Fruit fly (Drosophila melanogaster) whole organism, embryonic: ENCODE data around the gene dlp.

ENCODE experiments used
- CG10147 ChIP-seq: fragments of 200-800 bp; sonication (Bioruptor generic); optimal IDR thresholded peaks from 2 replicates; lab custom pipeline; 2019; ENCODE audit warnings: missing biosample characterization, mild to moderate bottlenecking, missing genetic modification characterization, moderate library complexity
- CG11504 ChIP-seq: fragments of 200-800 bp; sonication (Bioruptor generic); optimal IDR thresholded peaks from 3 replicates; lab custom pipeline; 2019; ENCODE audit warnings: missing biosample characterization, mild to moderate bottlenecking, missing genetic modification characterization, moderate library complexity
- CG12659 ChIP-seq: fragments of 200-800 bp; sonication (Bioruptor generic); optimal IDR thresholded peaks from 3 replicates; lab custom pipeline; 2017; ENCODE audit warnings: mild to moderate bottlenecking, missing biosample characterization, missing genetic modification reagents, missing genetic modification characterization
- CG14710 ChIP-seq: fragments of 200-800 bp; sonication (Bioruptor generic); optimal IDR thresholded peaks from 3 replicates; lab custom pipeline; 2019; ENCODE audit warnings: missing biosample characterization, mild to moderate bottlenecking, missing genetic modification characterization, moderate library complexity
- CG17568 ChIP-seq: fragments of 200-800 bp; sonication (Bioruptor generic); optimal IDR thresholded peaks from 2 replicates; lab custom pipeline; 2018; ENCODE audit warnings: missing biosample characterization, mild to moderate bottlenecking, missing genetic modification characterization, moderate library complexity
- CG17829 ChIP-seq: fragments of 200-800 bp; optimal IDR thresholded peaks from 2 replicates; lab custom pipeline; 2019; ENCODE audit warnings: missing biosample characterization, mild to moderate bottlenecking, missing genetic modification characterization, moderate library complexity
- CG30403 ChIP-seq: fragments of 200-800 bp; sonication (Bioruptor generic); optimal IDR thresholded peaks from 3 replicates; lab custom pipeline; 2016; ENCODE audit warnings: missing biosample characterization, missing genetic modification characterization
- CG30431 ChIP-seq: fragments of 200-800 bp; sonication (Bioruptor generic); optimal IDR thresholded peaks from 2 replicates; lab custom pipeline; 2017; ENCODE audit warnings: missing biosample characterization, missing genetic modification characterization
- CG31441 ChIP-seq: fragments of 200-800 bp; sonication (Bioruptor generic); IDR thresholded peaks from 2 replicates; pipeline ENCODE4 v1.3.6; 2022; ENCODE audit warnings: missing biosample characterization, missing genetic modification characterization
- CG4820 ChIP-seq: fragments of 200-800 bp; sonication (Bioruptor generic); optimal IDR thresholded peaks from 3 replicates; lab custom pipeline; 2016; ENCODE audit warnings: missing biosample characterization, missing genetic modification characterization
- CG5180 ChIP-seq: fragments of 200-800 bp; sonication (Bioruptor generic); optimal IDR thresholded peaks from 3 replicates; lab custom pipeline; 2017; ENCODE audit warnings: missing biosample characterization, missing genetic modification characterization, mild to moderate bottlenecking, moderate library complexity, missing genetic modification reagents
- CG7963 ChIP-seq: fragments of 200-800 bp; sonication (Bioruptor generic); IDR thresholded peaks from 3 replicates; pipeline ENCODE4 v1.3.6; 2022; ENCODE audit warnings: missing biosample characterization, missing genetic modification characterization; ENCODE audit not compliant: partially characterized antibody
- CG9437 ChIP-seq: fragments of 200-800 bp; sonication (Bioruptor generic); optimal IDR thresholded peaks from 2 replicates; lab custom pipeline; 2018; ENCODE audit warnings: missing biosample characterization, mild to moderate bottlenecking, missing genetic modification characterization
- CG9817 ChIP-seq: fragments of 200-800 bp; sonication (Bioruptor generic); optimal IDR thresholded peaks from 2 replicates; lab custom pipeline; 2018; ENCODE audit warnings: missing biosample characterization, mild to moderate bottlenecking, missing genetic modification characterization, moderate library complexity
- Dek ChIP-seq: fragments of 200-800 bp; sonication (Bioruptor generic); optimal IDR thresholded peaks from 3 replicates; lab custom pipeline; 2019; ENCODE audit warnings: missing biosample characterization, mild to moderate bottlenecking, missing genetic modification characterization, moderate library complexity
- HHEX ChIP-seq: fragments of 200-800 bp; sonication (Bioruptor generic); optimal IDR thresholded peaks from 3 replicates; lab custom pipeline; 2017; ENCODE audit warnings: missing biosample characterization, mild to moderate bottlenecking, missing genetic modification characterization, missing genetic modification reagents
- Hmx ChIP-seq: fragments of 200-800 bp; sonication (Bioruptor generic); optimal IDR thresholded peaks from 2 replicates; lab custom pipeline; 2016; ENCODE audit warnings: missing biosample characterization, missing genetic modification characterization
- Hr51 ChIP-seq, 2 experiments: fragments of 200-800 bp; sonication (Bioruptor generic); optimal IDR thresholded peaks; 2 replicates in 1 of 2; 3 replicates in 1 of 2; lab custom pipeline; 2016 to 2018; ENCODE audit warnings: missing biosample characterization in 2 of 2, missing genetic modification characterization in 2 of 2, mild to moderate bottlenecking in 1 of 2, moderate library complexity in 1 of 2
- Lim3 ChIP-seq: fragments of 200-800 bp; sonication (Bioruptor generic); IDR thresholded peaks from 2 replicates; pipeline ENCODE4 v1.3.6; 2022; ENCODE audit warnings: missing biosample characterization, missing genetic modification characterization
- NFAT ChIP-seq: fragments of 200-800 bp; sonication (Bioruptor generic); IDR thresholded peaks from 2 replicates; pipeline ENCODE4 v1.3.6; 2022; ENCODE audit warnings: missing biosample characterization, missing genetic modification characterization
- Sox100B ChIP-seq: fragments of 200-800 bp; sonication (Bioruptor generic); optimal IDR thresholded peaks from 3 replicates; lab custom pipeline; 2018; ENCODE audit warnings: missing biosample characterization, mild to moderate bottlenecking, missing genetic modification characterization
- abd-A ChIP-seq: fragments of 200-800 bp; sonication (Bioruptor generic); optimal IDR thresholded peaks from 3 replicates; lab custom pipeline; 2019; ENCODE audit warnings: missing biosample characterization, mild to moderate bottlenecking, missing genetic modification characterization, moderate library complexity
- ap ChIP-seq: fragments of 200-800 bp; sonication (Bioruptor generic); IDR thresholded peaks from 2 replicates; pipeline ENCODE4 v1.3.6; 2022; ENCODE audit warnings: missing biosample characterization, missing genetic modification characterization
- bbx ChIP-seq: fragments of 200-800 bp; sonication (Bioruptor generic); IDR thresholded peaks from 2 replicates; pipeline ENCODE4 v1.3.6; 2022; ENCODE audit warnings: missing biosample characterization, missing genetic modification characterization; ENCODE audit not compliant: partially characterized antibody
- dpn ChIP-seq, 2 experiments: fragments of 200-800 bp; sonication (Bioruptor generic); optimal IDR thresholded peaks; 3 replicates each; lab custom pipeline; 2016; ENCODE audit warnings: missing biosample characterization in 2 of 2, missing genetic modification characterization in 2 of 2
- fd3F ChIP-seq: fragments of 200-800 bp; sonication (Bioruptor generic); optimal IDR thresholded peaks from 2 replicates; lab custom pipeline; 2018; ENCODE audit warnings: missing biosample characterization, mild to moderate bottlenecking, missing genetic modification characterization, moderate library complexity
- gem ChIP-seq: fragments of 200-800 bp; sonication (Bioruptor generic); optimal IDR thresholded peaks from 2 replicates; lab custom pipeline; 2019; ENCODE audit warnings: missing biosample characterization, mild to moderate bottlenecking, missing genetic modification characterization, moderate library complexity
- h ChIP-seq: fragments of >200 bp; optimal IDR thresholded peaks from 2 replicates; lab custom pipeline; 2017
- ind ChIP-seq: fragments of 200-800 bp; sonication (Bioruptor generic); optimal IDR thresholded peaks from 3 replicates; lab custom pipeline; 2016; ENCODE audit warnings: missing biosample characterization, missing genetic modification characterization
- inv ChIP-seq: fragments of 200-800 bp; sonication (Bioruptor generic); IDR thresholded peaks from 2 replicates; pipeline ENCODE4 v1.3.6; 2022; ENCODE audit warnings: missing biosample characterization, missing genetic modification characterization; ENCODE audit not compliant: partially characterized antibody
- lbe ChIP-seq: fragments of 200-800 bp; sonication (Bioruptor generic); optimal IDR thresholded peaks from 2 replicates; lab custom pipeline; 2016; ENCODE audit warnings: missing biosample characterization, mild to moderate bottlenecking, missing genetic modification characterization
- nmo ChIP-seq: fragments of 200-800 bp; sonication (Bioruptor generic); optimal IDR thresholded peaks from 2 replicates; lab custom pipeline; 2018; ENCODE audit warnings: missing biosample characterization, mild to moderate bottlenecking, missing genetic modification characterization, moderate library complexity
- pfk ChIP-seq: fragments of 200-800 bp; sonication (Bioruptor generic); optimal IDR thresholded peaks from 2 replicates; lab custom pipeline; 2018; ENCODE audit warnings: missing biosample characterization, mild to moderate bottlenecking, missing genetic modification characterization, moderate library complexity
- phol ChIP-seq: fragments of 200-800 bp; sonication (Bioruptor generic); optimal IDR thresholded peaks from 3 replicates; lab custom pipeline; 2018; ENCODE audit warnings: missing biosample characterization, mild to moderate bottlenecking, missing genetic modification characterization, moderate library complexity
- row ChIP-seq: fragments of 200-800 bp; sonication (Bioruptor generic); IDR thresholded peaks from 3 replicates; pipeline ENCODE4 v1.3.6; 2022; ENCODE audit warnings: missing biosample characterization, missing genetic modification characterization
- sens ChIP-seq: fragments of 200-800 bp; sonication (Bioruptor generic); peaks from one replicate; lab custom pipeline; 2016; ENCODE audit warnings: missing biosample characterization, missing genetic modification characterization
- slou ChIP-seq: fragments of 200-800 bp; sonication (Bioruptor generic); optimal IDR thresholded peaks from 3 replicates; lab custom pipeline; 2016; ENCODE audit warnings: missing biosample characterization, missing genetic modification characterization
- so ChIP-seq: fragments of 200-800 bp; sonication (Bioruptor generic); IDR thresholded peaks from 3 replicates; pipeline ENCODE4 v1.3.6; 2022; ENCODE audit warnings: missing biosample characterization, missing genetic modification characterization
- tio ChIP-seq: fragments of 200-800 bp; sonication (Bioruptor generic); optimal IDR thresholded peaks from 2 replicates; lab custom pipeline; 2017; ENCODE audit warnings: missing biosample characterization, missing genetic modification characterization, inconsistent platforms

The dlp gene

dm6 chr3L:14613792-14614677 is 18.4 kb upstream of the dlp start, which contains the start of gene shd (continued):
- TF ChIP-seq HHEX (GFP tag; lab: Kevin White, UChicago), result peak; percentile 22
- peak; percentile 66 for TF ChIP-seq gem (tag; lab: Kevin White, UChicago)
- TF ChIP-seq CG7963, result 0 out of 3 replicates have a peak, but pooled peaks have one; percentile 9
- TF ChIP-seq phol (tag; lab: Kevin White, UChicago), result peak; percentile 30
- no peak for TF ChIP-seq CG17568
- no peak for TF ChIP-seq ap (GFP tag; lab: Robert Waterston, UW)
- TF ChIP-seq NFAT, result no peak
- TF ChIP-seq so (GFP tag; lab: Robert Waterston, UW), result no peak
- TF ChIP-seq CG11504, result peak; percentile 39
- peak; percentile 42 for TF ChIP-seq CG10147 (GFP tag; lab: Kevin White, UChicago)
- peak; percentile 7 for TF ChIP-seq pfk (GFP tag; lab: Kevin White, UChicago)
- no peak for TF ChIP-seq inv (GFP tag; lab: Robert Waterston, UW)
- peak; percentile 64 for TF ChIP-seq row (GFP tag; lab: Robert Waterston, UW)
- peak; percentile 9 for TF ChIP-seq CG17829
- TF ChIP-seq CG30431 (GFP tag; lab: Kevin White, UChicago), result peak; percentile 14
- TF ChIP-seq Dek (tag; lab: Kevin White, UChicago), result peak; percentile 27
- peak; percentile 45 for TF ChIP-seq CG30403 (GFP tag; lab: Kevin White, UChicago)
- TF ChIP-seq sens (GFP tag; lab: Kevin White, UChicago), result peak; percentile 51
- TF ChIP-seq CG5180, result peak; percentile 87
- peak in 1 of 2 experiments; percentile 35 for TF ChIP-seq Hr51 (GFP tag; optimal IDR thresholded peaks at IDR 0.05; lab: Kevin White, UChicago)
- peak; percentile 67 for TF ChIP-seq CG9437 (GFP tag; lab: Kevin White, UChicago)
- TF ChIP-seq Sox100B, result peak; percentile 46
- TF ChIP-seq tio (GFP tag; lab: Kevin White, UChicago), result peak; percentile 45
- TF ChIP-seq nmo (GFP tag; lab: Kevin White, UChicago), result peak; percentile 40
- TF ChIP-seq Hmx (GFP tag; lab: Kevin White, UChicago), result no peak
- TF ChIP-seq bbx (GFP tag; lab: Robert Waterston, UW), result no peak
- TF ChIP-seq Lim3 (GFP tag; lab: Robert Waterston, UW), result no peak
- peak; percentile 52 for TF ChIP-seq CG12659 (GFP tag; lab: Kevin White, UChicago)
- peak; percentile 46 for TF ChIP-seq CG14710 (tag; lab: Kevin White, UChicago)
- peak; percentile 12 for TF ChIP-seq CG9817 (tag; lab: Kevin White, UChicago)
- TF ChIP-seq CG31441 (GFP tag; lab: Robert Waterston, UW), result peak; percentile 43; the same call in 1 of the 2 replicates
- peak in 1 of 2 experiments; percentile 21 for TF ChIP-seq dpn (GFP tag; optimal IDR thresholded peaks at IDR 0.05; lab: Kevin White, UChicago)
- peak; percentile 17 for TF ChIP-seq ind (GFP tag; lab: Kevin White, UChicago)
- TF ChIP-seq abd-A (tag; lab: Kevin White, UChicago), result peak; percentile 65
- no peak for TF ChIP-seq h (lab: Kevin White, UChicago)
- peak; percentile 26 for TF ChIP-seq fd3F (GFP tag; lab: Kevin White, UChicago)

- TF ChIP-seq CG4820 (GFP tag; lab: Kevin White, UChicago) (no peak), lbe (GFP tag; lab: Kevin White, UChicago) (peak; percentile 41), slou (GFP tag; lab: Kevin White, UChicago) (no peak)
- TF ChIP-seq, all 482 proteins: peak for 1
These were observed 17.2 kb upstream of the dlp start for dm6 chr3L:14615187-14615586.
